Worm (Caenorhabditis elegans) whole organism, L4 larva: ENCODE results near the gene puf-12.
A peak's percentile ranks its signal among the peaks of the same experiment; 100 is the strongest.

Experiments used
- F10B5.3 ChIP-seq: sonication (generic microtip); optimal IDR thresholded peaks from 2 replicates; lab custom pipeline; 2016; ENCODE audit warnings: mild to moderate bottlenecking, missing genetic modification characterization, missing compliant biosample characterization
- F26F4.8 ChIP-seq: fragments of 200-800 bp; sonication (Bioruptor generic); conservative IDR thresholded peaks from 2 replicates; pipeline ENCODE4 v1.3.6; 2022; ENCODE audit warnings: missing genetic modification characterization, missing compliant biosample characterization
- F49E8.2 ChIP-seq: sonication (generic microtip); optimal IDR thresholded peaks from 2 replicates; lab custom pipeline; 2016; ENCODE audit warnings: missing compliant biosample characterization, mild to moderate bottlenecking, missing genetic modification characterization, borderline replicate concordance
- T20F7.1 ChIP-seq: fragments of 200-800 bp; sonication (Bioruptor generic); optimal IDR thresholded peaks from 2 replicates; lab custom pipeline; 2018; ENCODE audit warnings: mild to moderate bottlenecking, missing genetic modification characterization, missing compliant biosample characterization
- T26A8.4 ChIP-seq: fragments of 200-800 bp; sonication (Bioruptor generic); IDR thresholded peaks from 2 replicates; pipeline ENCODE4 v1.3.6; 2022; ENCODE audit warnings: missing genetic modification characterization, missing compliant biosample characterization
- Y5F2A.4 ChIP-seq: fragments of 200-800 bp; sonication (Bioruptor generic); optimal IDR thresholded peaks from 2 replicates; lab custom pipeline; 2018; ENCODE audit warnings: mild to moderate bottlenecking, missing genetic modification characterization, missing compliant biosample characterization
- ZK337.2 ChIP-seq: fragments of 200-800 bp; sonication (Bioruptor generic); IDR thresholded peaks from 2 replicates; pipeline ENCODE4 v1.3.6; 2022; ENCODE audit warnings: missing genetic modification reagents, missing genetic modification characterization, missing compliant biosample characterization
- aha-1 ChIP-seq: fragments of 150-350 bp; peaks from one replicate; lab custom pipeline; 2014; ENCODE audit warnings: missing biosample characterization, missing genetic modification characterization
- ceh-32 ChIP-seq: sonication (generic microtip); optimal IDR thresholded peaks from 2 replicates; lab custom pipeline; 2016; ENCODE audit warnings: mild to moderate bottlenecking, missing genetic modification characterization, missing compliant biosample characterization; ENCODE audit not compliant: poor library complexity
- ceh-62 ChIP-seq: sonication (generic microtip); optimal IDR thresholded peaks from 2 replicates; lab custom pipeline; 2017; ENCODE audit warnings: missing biosample characterization, missing genetic modification characterization
- ceh-82 ChIP-seq: sonication (generic microtip); optimal IDR thresholded peaks from 2 replicates; lab custom pipeline; 2017; ENCODE audit warnings: missing biosample characterization, missing genetic modification characterization
- ctbp-1 ChIP-seq: fragments of 200-800 bp; sonication (Bioruptor generic); IDR thresholded peaks from 2 replicates; pipeline ENCODE4 v1.3.6; 2022; ENCODE audit warnings: missing genetic modification reagents, missing genetic modification characterization, missing compliant biosample characterization
- daf-12 ChIP-seq: fragments of 150-350 bp; optimal IDR thresholded peaks from 2 replicates; lab custom pipeline; 2014; ENCODE audit warnings: missing biosample characterization, missing genetic modification reagents, missing genetic modification characterization
- daf-19 ChIP-seq: fragments of 200-800 bp; sonication (Bioruptor generic); conservative IDR thresholded peaks from 2 replicates; pipeline ENCODE4 v1.3.6; 2022; ENCODE audit warnings: missing genetic modification characterization, missing compliant biosample characterization
- duxl-1 ChIP-seq: sonication (generic microtip); optimal IDR thresholded peaks from 2 replicates; lab custom pipeline; 2016; ENCODE audit warnings: mild to moderate bottlenecking, missing genetic modification characterization, moderate library complexity, missing compliant biosample characterization; ENCODE audit not compliant: poor library complexity
- dve-1 ChIP-seq: sonication (generic microtip); optimal IDR thresholded peaks from 2 replicates; lab custom pipeline; 2017; ENCODE audit warnings: antibody characterized with exemption, mild to moderate bottlenecking, missing genetic modification characterization, missing compliant biosample characterization; ENCODE audit not compliant: insufficient read depth
- egl-43 ChIP-seq: fragments of 200-800 bp; sonication (Bioruptor generic); IDR thresholded peaks from 2 replicates; pipeline ENCODE4 v1.3.6; 2022; ENCODE audit warnings: missing genetic modification reagents, missing genetic modification characterization, missing compliant biosample characterization
- fkh-10 ChIP-seq: fragments of 150-350 bp; optimal IDR thresholded peaks from 2 replicates; lab custom pipeline; 2014; ENCODE audit warnings: missing biosample characterization, missing genetic modification reagents, missing genetic modification characterization
- hlh-11 ChIP-seq: fragments of 200-800 bp; sonication (Bioruptor generic); optimal IDR thresholded peaks from 2 replicates; lab custom pipeline; 2018; ENCODE audit warnings: mild to moderate bottlenecking, missing genetic modification characterization, missing compliant biosample characterization
- hmg-1.1 ChIP-seq: fragments of 200-800 bp; sonication (Bioruptor generic); IDR thresholded peaks from 2 replicates; pipeline ENCODE4 v1.3.6; 2022; ENCODE audit warnings: missing genetic modification reagents, missing genetic modification characterization, missing compliant biosample characterization
- lin-13 ChIP-seq: fragments of 150-350 bp; optimal IDR thresholded peaks from 2 replicates; lab custom pipeline; 2014; ENCODE audit warnings: missing biosample characterization, missing genetic modification reagents, missing genetic modification characterization
- lin-29 ChIP-seq: fragments of 200-800 bp; sonication (Bioruptor generic); IDR thresholded peaks from 2 replicates; pipeline ENCODE4 v1.3.6; 2022; ENCODE audit warnings: missing genetic modification reagents, missing genetic modification characterization, missing compliant biosample characterization
- lin-39 ChIP-seq: fragments of 150-350 bp; optimal IDR thresholded peaks from 2 replicates; lab custom pipeline; 2014; ENCODE audit warnings: missing biosample characterization, missing genetic modification reagents, missing genetic modification characterization
- lir-3 ChIP-seq: sonication (generic microtip); optimal IDR thresholded peaks from 2 replicates; lab custom pipeline; 2016; ENCODE audit warnings: mild to moderate bottlenecking, missing genetic modification characterization, missing compliant biosample characterization
- madf-5 ChIP-seq, 2 experiments: fragments of 200-800 bp; sonication (Bioruptor generic); IDR thresholded peaks; 2 replicates each; pipeline ENCODE4 v1.3.6; 2022; ENCODE audit warnings: missing compliant biosample characterization in 2 of 2, missing genetic modification characterization in 2 of 2
- mxl-3 ChIP-seq: fragments of 200-800 bp; sonication (Bioruptor generic); optimal IDR thresholded peaks from 2 replicates; lab custom pipeline; 2018; ENCODE audit warnings: mild to moderate bottlenecking, missing genetic modification characterization, missing compliant biosample characterization
- nhr-10 ChIP-seq: fragments of 150-350 bp; optimal IDR thresholded peaks from 2 replicates; lab custom pipeline; 2014; ENCODE audit warnings: missing biosample characterization, missing genetic modification characterization
- nhr-25 ChIP-seq: sonication (generic microtip); optimal IDR thresholded peaks from 2 replicates; lab custom pipeline; 2017; ENCODE audit warnings: missing genetic modification characterization, mild to moderate bottlenecking, missing compliant biosample characterization, antibody characterized with exemption, moderate library complexity, borderline replicate concordance; ENCODE audit not compliant: insufficient read depth
- nhr-28 ChIP-seq: fragments of 150-350 bp; optimal IDR thresholded peaks from 2 replicates; lab custom pipeline; 2014; ENCODE audit warnings: missing biosample characterization, missing genetic modification characterization
- nhr-48 ChIP-seq: sonication (generic microtip); optimal IDR thresholded peaks from 2 replicates; lab custom pipeline; 2016; ENCODE audit warnings: mild to moderate bottlenecking, missing genetic modification characterization, missing compliant biosample characterization
- nhr-76 ChIP-seq: fragments of 150-350 bp; optimal IDR thresholded peaks from 2 replicates; lab custom pipeline; 2014; ENCODE audit warnings: missing biosample characterization, missing genetic modification characterization
- php-3 ChIP-seq: fragments of 200-800 bp; sonication (Bioruptor generic); IDR thresholded peaks from 2 replicates; pipeline ENCODE4 v1.3.6; 2022; ENCODE audit warnings: missing genetic modification reagents, missing genetic modification characterization, missing compliant biosample characterization
- pqm-1 ChIP-seq: sonication (generic microtip); optimal IDR thresholded peaks from 2 replicates; lab custom pipeline; 2017; ENCODE audit warnings: missing biosample characterization, missing genetic modification characterization
- rbr-2 ChIP-seq: sonication (generic microtip); optimal IDR thresholded peaks from 2 replicates; lab custom pipeline; 2016; ENCODE audit warnings: missing genotype, missing genetic modification characterization, missing compliant biosample characterization
- set-16 ChIP-seq: fragments of 200-800 bp; sonication (Bioruptor generic); IDR thresholded peaks from 2 replicates; pipeline ENCODE4 v1.3.6; 2022; ENCODE audit warnings: missing genetic modification reagents, missing genetic modification characterization, missing compliant biosample characterization
- snpc-1.2 ChIP-seq: fragments of 200-800 bp; sonication (Bioruptor generic); IDR thresholded peaks from 2 replicates; pipeline ENCODE4 v1.3.6; 2022; ENCODE audit warnings: missing genetic modification reagents, missing genetic modification characterization, missing compliant biosample characterization
- snpc-4 ChIP-seq: fragments of 150-350 bp; optimal IDR thresholded peaks from 2 replicates; lab custom pipeline; 2014; ENCODE audit warnings: missing biosample characterization, missing genetic modification characterization
- tag-97 ChIP-seq: fragments of 200-800 bp; sonication (Bioruptor generic); IDR thresholded peaks from 2 replicates; pipeline ENCODE4 v1.3.6; 2022; ENCODE audit warnings: missing genetic modification characterization, missing compliant biosample characterization
- unc-62 ChIP-seq, 3 experiments: fragments of 150-350 bp in 1 of 3; sonication (generic microtip); optimal IDR thresholded peaks in 2 of 3; peaks in 1 of 3; 1 replicate in 1 of 3; 2 replicates in 2 of 3; lab custom pipeline; 2014 to 2017; ENCODE audit warnings: missing biosample characterization in 3 of 3, missing genetic modification characterization in 3 of 3, missing genetic modification reagents in 3 of 3, missing genotype in 1 of 3
- zag-1 ChIP-seq: fragments of 150-350 bp; optimal IDR thresholded peaks from 2 replicates; lab custom pipeline; 2014; ENCODE audit warnings: missing biosample characterization, missing genetic modification characterization

The puf-12 gene

ce11 chrII:10106870-10107269 is 6.8 kb downstream of the puf-12 start, which contains the start of gene ZK945.6:
TSS of gene ZK945.6 (minus strand) at chrII:10106970.
- TF ChIP-seq T26A8.4 (GFP tag; lab: Robert Waterston, UW) (no peak), snpc-4 (tag; lab: Kevin White, UChicago) (no peak), set-16 (GFP tag; lab: Robert Waterston, UW) (no peak), ctbp-1 (no peak), tag-97 (GFP tag; lab: Robert Waterston, UW) (no peak), ceh-32 (tag; lab: Kevin White, UChicago) (no peak), rbr-2 (no peak), madf-5 (GFP tag; IDR thresholded peaks at IDR 0.05; lab: Robert Waterston, UW) (no peak), hlh-11 (tag; lab: Kevin White, UChicago) (no peak), zag-1 (no peak), T20F7.1 (no peak), hmg-1.1 (GFP tag; lab: Robert Waterston, UW) (no peak), F10B5.3 (tag; lab: Kevin White, UChicago) (no peak)
- TF ChIP-seq, all 104 proteins: peak for 0

ce11 chrII:10108377-10108776 is 8.3 kb downstream of the puf-12 start, which contains the start of the genes ZK945.7 and ZK945.8:
TSS of gene ZK945.7 (minus strand) at chrII:10108477.
TSS of gene ZK945.8 (plus strand) at chrII:10108651.
- no peak for TF ChIP-seq nhr-28
- no peak for TF ChIP-seq php-3 (GFP tag; lab: Robert Waterston, UW)
- no peak for TF ChIP-seq mxl-3 (GFP tag; lab: Kevin White, UChicago)
- no peak for TF ChIP-seq ctbp-1
- no peak for TF ChIP-seq snpc-1.2 (GFP tag; lab: Robert Waterston, UW)
- TF ChIP-seq set-16 (GFP tag; lab: Robert Waterston, UW): no peak
- no peak for TF ChIP-seq daf-19 (GFP tag; lab: Robert Waterston, UW)
- no peak for TF ChIP-seq dve-1
- TF ChIP-seq nhr-48 (tag; lab: Kevin White, UChicago): no peak
- no peak for TF ChIP-seq lin-39 (tag; lab: Kevin White, UChicago)
- TF ChIP-seq nhr-10 (tag; lab: Kevin White, UChicago): no peak
- no peak for TF ChIP-seq ceh-82 (tag; lab: Kevin White, UChicago)
- TF ChIP-seq duxl-1 (tag; lab: Kevin White, UChicago): no peak
- no peak for TF ChIP-seq daf-12 (tag; lab: Kevin White, UChicago)
- TF ChIP-seq nhr-76 (tag; lab: Kevin White, UChicago): no peak
- TF ChIP-seq, all 104 proteins: peak for 0

ce11 chrII:10116690-10117089 is 16.6 kb downstream of the puf-12 start:
- TF ChIP-seq set-16 (GFP tag; lab: Robert Waterston, UW) (peak; percentile 66), lin-29 (no peak), unc-62 (GFP tag; optimal IDR thresholded peaks at IDR 0.05 in 1 of 2; lab: Kevin White, UChicago) (no peak), unc-62 (tag; optimal IDR thresholded peaks at IDR 0.05; lab: Kevin White, UChicago) (no peak), snpc-4 (tag; lab: Kevin White, UChicago) (no peak), F49E8.2 (no peak), aha-1 (peak; percentile 54)

ce11 chrII:10121725-10122124 is 21.6 kb downstream of the puf-12 start, which contains the start of gene lov-1:
TSS of gene lov-1 (minus strand) at chrII:10121825.
- no peak for TF ChIP-seq lir-3 (tag; lab: Kevin White, UChicago)
- TF ChIP-seq hlh-11 (tag; lab: Kevin White, UChicago): no peak
- no peak for TF ChIP-seq nhr-25 (tag; lab: Kevin White, UChicago)
- no peak for TF ChIP-seq lin-13 (GFP tag; lab: Kevin White, UChicago)
- no peak for TF ChIP-seq snpc-1.2 (GFP tag; lab: Robert Waterston, UW)
- no peak for TF ChIP-seq pqm-1 (tag; lab: Kevin White, UChicago)
- TF ChIP-seq ZK337.2: no peak
- TF ChIP-seq ceh-62 (tag; lab: Kevin White, UChicago): no peak
- no peak for TF ChIP-seq php-3 (GFP tag; lab: Robert Waterston, UW)
- no peak for TF ChIP-seq Y5F2A.4
- TF ChIP-seq F26F4.8 (GFP tag; lab: Robert Waterston, UW): no peak
- TF ChIP-seq fkh-10 (GFP tag; lab: Kevin White, UChicago): no peak
- TF ChIP-seq egl-43 (GFP tag; lab: Robert Waterston, UW): no peak
- no peak for TF ChIP-seq ceh-82 (tag; lab: Kevin White, UChicago)
- no peak for TF ChIP-seq nhr-28
- no peak for TF ChIP-seq daf-12 (tag; lab: Kevin White, UChicago)
